Worm (Caenorhabditis elegans): Measurements from ENCODE around the gene ugt-10.
A peak's percentile ranks its signal among the peaks of the same experiment; 100 is the strongest.

The ugt-10 gene

ce11 chrV:4918091-4918624 lies 18.2 kb upstream of the ugt-10 start, which contains the start of gene C02E7.7:
TSS of gene C02E7.7 (minus strand) at chrV:4918574.
- TF ChIP-seq unc-39 (tag; optimal IDR thresholded peaks at IDR 0.05) (no peak), nhr-76 (tag; optimal IDR thresholded peaks at IDR 0.05) (no peak)

ce11 chrV:4914879-4915278 lies 15.0 kb upstream of the ugt-10 start, which contains the start of gene H23N18.6:
TSS of gene H23N18.6 (minus strand) at chrV:4915079.
- TF ChIP-seq blmp-1 (tag; optimal IDR thresholded peaks at IDR 0.05) (no peak), zip-8 (tag; optimal IDR thresholded peaks at IDR 0.05) (no peak), lsy-2 (tag; optimal IDR thresholded peaks at IDR 0.05) (no peak), snpc-4 (tag; optimal IDR thresholded peaks at IDR 0.05) (no peak), mab-5 (tag; optimal IDR thresholded peaks at IDR 0.05) (no peak)

- TF ChIP-seq ceh-39 (tag; optimal IDR thresholded peaks at IDR 0.05) (no peak), ztf-11 (tag; optimal IDR thresholded peaks at IDR 0.05) (no peak), sptf-1 (tag; optimal IDR thresholded peaks at IDR 0.05) (no peak), M03D4.4 (tag; optimal IDR thresholded peaks at IDR 0.05) (no peak), nhr-2 (tag; optimal IDR thresholded peaks at IDR 0.05) (no peak), mab-5 (tag; optimal IDR thresholded peaks at IDR 0.05) (no peak), lin-13 (tag; optimal IDR thresholded peaks at IDR 0.05) (no peak), elt-1 (tag; optimal IDR thresholded peaks at IDR 0.05; ENCODE audit: borderline replicate concordance, insufficient read depth) (no peak), snpc-4 (tag; optimal IDR thresholded peaks at IDR 0.05) (no peak), drap-1 (GFP tag; optimal IDR thresholded peaks at IDR 0.05) (no peak), ham-2 (GFP tag; optimal IDR thresholded peaks at IDR 0.05) (no peak), blmp-1 (tag; optimal IDR thresholded peaks at IDR 0.05) (no peak), bed-3 (GFP tag; optimal IDR thresholded peaks at IDR 0.05) (no peak), nhr-76 (tag; optimal IDR thresholded peaks at IDR 0.05) (no peak), zip-8 (tag; optimal IDR thresholded peaks at IDR 0.05) (no peak), nhr-28 (tag; optimal IDR thresholded peaks at IDR 0.05) (no peak), hlh-1 (tag; optimal IDR thresholded peaks at IDR 0.05) (no peak), nhr-12 (tag; optimal IDR thresholded peaks at IDR 0.05) (no peak)
Measured at ce11 chrV:4913853-4914252, 13.9 kb upstream of the ugt-10 start.

ce11 chrV:4912313-4912712 lies 12.4 kb upstream of the ugt-10 start, which contains the start of gene H23N18.5:
TSS of gene H23N18.5 (minus strand) at chrV:4912381.
- TF ChIP-seq ham-2 (GFP tag; optimal IDR thresholded peaks at IDR 0.05), result no peak
- no peak for TF ChIP-seq lin-13 (tag; optimal IDR thresholded peaks at IDR 0.05)
- TF ChIP-seq nhr-237 (tag; optimal IDR thresholded peaks at IDR 0.05), result no peak
- TF ChIP-seq mep-1 (tag; optimal IDR thresholded peaks at IDR 0.05), result no peak
- TF ChIP-seq lsy-2 (tag; optimal IDR thresholded peaks at IDR 0.05), result no peak
- TF ChIP-seq mls-2 (tag; optimal IDR thresholded peaks at IDR 0.05), result no peak
- TF ChIP-seq zip-8 (tag; optimal IDR thresholded peaks at IDR 0.05), result no peak
- peak; percentile 0 for TF ChIP-seq elt-1 (tag; optimal IDR thresholded peaks at IDR 0.05; ENCODE audit: borderline replicate concordance, insufficient read depth)

- TF ChIP-seq mep-1 (tag; optimal IDR thresholded peaks at IDR 0.05) (no peak), nhr-2 (tag; optimal IDR thresholded peaks at IDR 0.05) (no peak), hlh-1 (tag; optimal IDR thresholded peaks at IDR 0.05) (no peak), mab-5 (tag; optimal IDR thresholded peaks at IDR 0.05) (no peak)
Measured at ce11 chrV:4908591-4908990, 8.7 kb upstream of the ugt-10 start, which contains the start of gene ugt-13. TSS of gene ugt-13 (plus strand) at chrV:4908884.

ce11 chrV:4905953-4906352 lies 6.0 kb upstream of the ugt-10 start, which contains the start of gene ugt-14:
TSS of gene ugt-14 (plus strand) at chrV:4906253.
- TF ChIP-seq lsy-2 (tag; optimal IDR thresholded peaks at IDR 0.05), result no peak
- no peak for TF ChIP-seq bed-3 (GFP tag; optimal IDR thresholded peaks at IDR 0.05)
- TF ChIP-seq elt-1 (tag; optimal IDR thresholded peaks at IDR 0.05; ENCODE audit: borderline replicate concordance, insufficient read depth), result no peak
- TF ChIP-seq blmp-1 (tag; optimal IDR thresholded peaks at IDR 0.05), result no peak
- TF ChIP-seq lin-13 (tag; optimal IDR thresholded peaks at IDR 0.05), result no peak
- no peak for TF ChIP-seq nhr-28 (tag; optimal IDR thresholded peaks at IDR 0.05)
- TF ChIP-seq ceh-43 (GFP tag; optimal IDR thresholded peaks at IDR 0.05), result no peak
- no peak for TF ChIP-seq hlh-1 (tag; optimal IDR thresholded peaks at IDR 0.05)
- no peak for TF ChIP-seq ceh-83 (GFP tag; optimal IDR thresholded peaks at IDR 0.05)
- TF ChIP-seq mep-1 (tag; optimal IDR thresholded peaks at IDR 0.05), result no peak
- no peak for TF ChIP-seq nhr-237 (tag; optimal IDR thresholded peaks at IDR 0.05)

ce11 chrV:4903696-4904095 lies 3.8 kb upstream of the ugt-10 start, which contains the start of gene ugt-8:
TSS of gene ugt-8 (plus strand) at chrV:4903930.
- no peak for TF ChIP-seq unc-120 (tag; optimal IDR thresholded peaks at IDR 0.05; ENCODE audit: poor library complexity, severe bottlenecking)
- no peak for TF ChIP-seq M03D4.4 (tag; optimal IDR thresholded peaks at IDR 0.05)
- no peak for TF ChIP-seq nhr-28 (tag; optimal IDR thresholded peaks at IDR 0.05)
- no peak for TF ChIP-seq nhr-76 (tag; optimal IDR thresholded peaks at IDR 0.05)
- no peak for TF ChIP-seq cnd-1 (tag; optimal IDR thresholded peaks at IDR 0.05)
- no peak for TF ChIP-seq snpc-4 (tag; optimal IDR thresholded peaks at IDR 0.05)

Measured in whole organism, mixed stage, embryonic.